Fruit fly (Drosophila melanogaster): ENCODE data around the gene ND-ACP.

Gene ND-ACP

DNA sequence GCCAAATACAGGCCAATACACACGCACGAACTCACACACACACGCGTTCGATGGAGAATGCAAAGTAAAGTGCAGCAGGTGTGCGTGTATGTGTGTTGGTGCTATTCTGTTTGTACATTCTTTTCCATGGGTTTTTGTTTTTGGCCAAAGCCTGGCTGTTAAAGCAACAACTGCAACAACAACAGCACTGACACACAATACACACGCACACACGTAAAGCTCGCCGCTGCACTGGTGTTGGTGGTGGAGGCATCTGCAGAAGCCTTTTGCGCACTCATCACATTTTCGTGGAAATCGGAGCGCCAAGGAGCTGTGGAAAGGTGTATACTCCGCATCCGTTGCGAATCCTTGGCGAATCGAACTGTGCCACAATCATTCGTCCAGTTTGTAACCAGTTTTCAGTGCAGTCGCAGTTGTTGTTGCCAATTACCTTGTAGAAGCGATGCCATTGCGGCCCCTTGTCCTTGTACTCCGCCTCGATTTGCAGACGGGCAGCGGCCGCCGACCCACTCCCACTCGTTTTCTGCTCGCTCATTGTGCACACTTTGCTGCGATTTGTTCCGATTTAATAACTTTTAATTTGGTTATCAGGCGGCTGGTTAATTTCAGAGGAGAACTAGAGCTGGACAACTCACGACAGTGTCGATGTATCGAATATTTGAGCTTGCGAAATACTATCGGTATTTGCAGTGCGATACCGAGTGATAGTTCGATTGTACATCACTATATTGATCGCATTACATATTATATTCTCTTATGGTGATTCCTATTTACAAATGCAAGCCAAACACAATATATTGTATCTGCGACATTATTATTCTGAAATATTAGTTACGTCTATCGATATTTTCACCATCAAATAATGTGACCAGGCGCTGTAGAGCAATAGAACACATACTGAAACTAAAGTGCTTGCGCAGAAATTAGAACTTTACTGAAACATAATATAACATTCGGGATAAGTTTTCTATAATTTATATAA is 20.5 kb downstream of the ND-ACP start (continued):
- TF ChIP-seq eyg (GFP tag; optimal IDR thresholded peaks at IDR 0.05) (no peak), GATAe (GFP tag; conservative IDR thresholded peaks at IDR 0.05) (no peak), CG7839 (tag; optimal IDR thresholded peaks at IDR 0.05) (peak; percentile 42), chm (GFP tag; IDR thresholded peaks at IDR 0.05) (no peak), CG10431 (GFP tag; optimal IDR thresholded peaks at IDR 0.05) (no peak), phol (tag; optimal IDR thresholded peaks at IDR 0.05) (peak; percentile 68), Dad (GFP tag; optimal IDR thresholded peaks at IDR 0.05) (no peak), CG34422 (GFP tag; IDR thresholded peaks at IDR 0.05) (no peak; the same call in 2 of the 3 replicates), CG13424 (tag; optimal IDR thresholded peaks at IDR 0.05) (peak; percentile 43), al (GFP tag; IDR thresholded peaks at IDR 0.05) (peak; percentile 19; the same call in 1 of the 2 replicates), CG7556 (GFP tag; optimal IDR thresholded peaks at IDR 0.05) (no peak), CG6254 (GFP tag; optimal IDR thresholded peaks at IDR 0.05) (no peak), MTF-1 (GFP tag; optimal IDR thresholded peaks at IDR 0.05; ENCODE audit: borderline replicate concordance) (no peak), dmrt11E (tag; optimal IDR thresholded peaks at IDR 0.05) (no peak), slp2 (GFP tag; optimal IDR thresholded peaks at IDR 0.05) (peak; percentile 7), chif (GFP tag; optimal IDR thresholded peaks at IDR 0.05) (no peak), Med (GFP tag) (peak; percentile 88), tup (GFP tag; optimal IDR thresholded peaks at IDR 0.05) (no peak), Lpt (GFP tag; optimal IDR thresholded peaks at IDR 0.05) (no peak), CG5180 (GFP tag; optimal IDR thresholded peaks at IDR 0.05) (no peak), inv (GFP tag; IDR thresholded peaks at IDR 0.05; ENCODE audit: partially characterized antibody) (peak; percentile 99), shn (GFP tag; optimal IDR thresholded peaks at IDR 0.05) (peak; percentile 44), esg (GFP tag; conservative IDR thresholded peaks at IDR 0.05) (no peak), jigr1 (GFP tag; IDR thresholded peaks at IDR 0.05) (no peak), mam (GFP tag; optimal IDR thresholded peaks at IDR 0.05) (peak; percentile 44), CG8290 (GFP tag; optimal IDR thresholded peaks at IDR 0.05) (peak; percentile 39), CG8290 (tag; optimal IDR thresholded peaks at IDR 0.05) (peak in 1 of 2 experiments; percentile 77), CG16779 (GFP tag; IDR thresholded peaks at IDR 0.05) (no peak), Sin3A (optimal IDR thresholded peaks at IDR 0.05) (peak; percentile 36), pho (GFP tag; optimal IDR thresholded peaks at IDR 0.05) (peak; percentile 50), caup (GFP tag; optimal IDR thresholded peaks at IDR 0.05; ENCODE audit: severe bottlenecking) (peak; percentile 11), Lim3 (GFP tag; IDR thresholded peaks at IDR 0.05) (no peak), CG12659 (GFP tag; optimal IDR thresholded peaks at IDR 0.05) (peak; percentile 60), NK7.1 (GFP tag; optimal IDR thresholded peaks at IDR 0.05) (no peak), Max (GFP tag; optimal IDR thresholded peaks at IDR 0.05) (peak; percentile 20), Sry-β (GFP tag; optimal IDR thresholded peaks at IDR 0.05) (no peak), CG7786 (GFP tag; optimal IDR thresholded peaks at IDR 0.05) (peak; percentile 1), h (optimal IDR thresholded peaks at IDR 0.05) (no peak), CG32532 (GFP tag; IDR thresholded peaks at IDR 0.05) (peak; percentile 34), CG17568 (GFP tag; optimal IDR thresholded peaks at IDR 0.05) (no peak), gsb (GFP tag; IDR thresholded peaks at IDR 0.05) (no peak), Dref (GFP tag; IDR thresholded peaks at IDR 0.05) (peak; percentile 88), scrt (GFP tag; optimal IDR thresholded peaks at IDR 0.05) (peak; percentile 15), CG1024 (GFP tag; IDR thresholded peaks at IDR 0.05) (no peak), HmgD (GFP tag; optimal IDR thresholded peaks at IDR 0.05) (peak; percentile 38), CG6791 (GFP tag; IDR thresholded peaks at IDR 0.05; ENCODE audit: partially characterized antibody) (peak; percentile 98), CkIIα-i1 (GFP tag; IDR thresholded peaks at IDR 0.05) (no peak), ATbp (GFP tag; optimal IDR thresholded peaks at IDR 0.05) (no peak), Fer3 (tag; optimal IDR thresholded peaks at IDR 0.05) (peak; percentile 17)
